Worm (Caenorhabditis elegans) whole organism, mixed stage, embryonic: Measurements from ENCODE around the gene W01D2.1.

Source experiments
- bed-3 ChIP-seq: fragments of 200-800 bp; sonication (Bioruptor generic); optimal IDR thresholded peaks from 3 replicates; lab custom pipeline; 2018; ENCODE audit warnings: mild to moderate bottlenecking, missing genetic modification characterization, moderate library complexity, missing compliant biosample characterization
- ces-1 ChIP-seq: fragments of 150-350 bp; optimal IDR thresholded peaks from 2 replicates; lab custom pipeline; 2014; ENCODE audit warnings: missing biosample characterization, missing genetic modification reagents, missing genetic modification characterization
- elt-3 ChIP-seq: fragments of 150-350 bp; optimal IDR thresholded peaks from 2 replicates; lab custom pipeline; 2014; ENCODE audit warnings: missing biosample characterization, missing genetic modification characterization
- nhr-12 ChIP-seq: fragments of 150-350 bp; optimal IDR thresholded peaks from 2 replicates; lab custom pipeline; 2014; ENCODE audit warnings: missing biosample characterization, missing genetic modification characterization
- nhr-237 ChIP-seq: fragments of 150-350 bp; optimal IDR thresholded peaks from 2 replicates; lab custom pipeline; 2014; ENCODE audit warnings: missing biosample characterization, missing genetic modification characterization
- nhr-28 ChIP-seq: fragments of 150-350 bp; optimal IDR thresholded peaks from 2 replicates; lab custom pipeline; 2014; ENCODE audit warnings: missing biosample characterization, missing genetic modification characterization
- nhr-76 ChIP-seq: sonication (generic microtip); optimal IDR thresholded peaks from 2 replicates; lab custom pipeline; 2017; ENCODE audit warnings: missing biosample characterization, missing genetic modification characterization
- ztf-11 ChIP-seq: fragments of 150-350 bp; optimal IDR thresholded peaks from 2 replicates; lab custom pipeline; 2014; ENCODE audit warnings: missing biosample characterization, missing genetic modification characterization

ce11 chrII:14838596-14839215, 23.4 kb downstream of the W01D2.1 start:
- TF ChIP-seq ces-1: no peak
- no peak for TF ChIP-seq nhr-12 (tag; lab: Kevin White, UChicago)
- TF ChIP-seq nhr-237: no peak
- TF ChIP-seq bed-3 (GFP tag; lab: Kevin White, UChicago): no peak
- no peak for TF ChIP-seq nhr-76
- TF ChIP-seq ztf-11 (tag; lab: Kevin White, UChicago): no peak
- TF ChIP-seq elt-3 (tag; lab: Kevin White, UChicago): no peak
- TF ChIP-seq nhr-28 (tag; lab: Kevin White, UChicago): no peak
